Worm (Caenorhabditis elegans) whole organism, L3 larva: ENCODE measurements around the gene hmgr-1.

Experiments used
- ama-1 ChIP-seq: fragments of 150-350 bp; optimal IDR thresholded peaks from 2 replicates; lab custom pipeline; 2018
- egl-27 ChIP-seq: sonication (generic microtip); optimal IDR thresholded peaks from 4 replicates; lab custom pipeline; 2017; ENCODE audit warnings: missing biosample characterization, missing genetic modification reagents, missing genetic modification characterization
- hmg-11 ChIP-seq: sonication (generic microtip); optimal IDR thresholded peaks from 2 replicates; lab custom pipeline; 2016; ENCODE audit warnings: missing genetic modification characterization, missing compliant biosample characterization
- jun-1 ChIP-seq: fragments of 150-350 bp; optimal IDR thresholded peaks from 2 replicates; lab custom pipeline; 2014; ENCODE audit warnings: missing biosample characterization, missing genetic modification reagents, missing genetic modification characterization
- nfya-1 ChIP-seq: sonication (generic microtip); optimal IDR thresholded peaks from 2 replicates; lab custom pipeline; 2017; ENCODE audit warnings: missing genetic modification characterization, mild to moderate bottlenecking, missing compliant biosample characterization, antibody characterized with exemption, moderate library complexity; ENCODE audit not compliant: insufficient read depth
- nhr-12 ChIP-seq: fragments of 150-350 bp; optimal IDR thresholded peaks from 2 replicates; lab custom pipeline; 2014; ENCODE audit warnings: missing biosample characterization, missing genetic modification characterization

- TF ChIP-seq ama-1 (lab: Kevin White, UChicago): no peak
- no peak for TF ChIP-seq egl-27 (tag; lab: Kevin White, UChicago)
- TF ChIP-seq nfya-1: no peak
- no peak for TF ChIP-seq jun-1 (tag; lab: Kevin White, UChicago)
- TF ChIP-seq hmg-11 (tag; lab: Kevin White, UChicago): no peak
- no peak for TF ChIP-seq nhr-12 (tag; lab: Kevin White, UChicago)
These were observed 36.1 kb downstream of the hmgr-1 start, which contains the start of gene lgc-50 for ce11 chrIII:7395354-7395753.
